Worm (Caenorhabditis elegans) whole organism, L2 larva: ENCODE results near the gene clp-9.

ENCODE experiments used
- Y55F3AM.14 ChIP-seq: fragments of 200-800 bp; sonication (Bioruptor generic); optimal IDR thresholded peaks from 2 replicates; lab custom pipeline; 2018; ENCODE audit warnings: mild to moderate bottlenecking, missing genetic modification characterization, missing compliant biosample characterization
- ZK546.5 ChIP-seq: sonication (generic microtip); optimal IDR thresholded peaks from 2 replicates; lab custom pipeline; 2017; ENCODE audit warnings: missing biosample characterization, missing genetic modification characterization
- alr-1 ChIP-seq: fragments of 150-350 bp; optimal IDR thresholded peaks from 2 replicates; lab custom pipeline; 2014; ENCODE audit warnings: missing biosample characterization, missing genetic modification characterization
- aly-2 ChIP-seq: fragments of 150-350 bp; optimal IDR thresholded peaks from 2 replicates; lab custom pipeline; 2014; ENCODE audit warnings: missing biosample characterization, missing genetic modification characterization
- ama-1 ChIP-seq: fragments of 150-350 bp; optimal IDR thresholded peaks from 2 replicates; lab custom pipeline; 2018; ENCODE audit warnings: inconsistent platforms
- blmp-1 ChIP-seq: sonication (generic microtip); optimal IDR thresholded peaks from 2 replicates; lab custom pipeline; 2017; ENCODE audit warnings: missing genetic modification characterization, mild to moderate bottlenecking, missing compliant biosample characterization, antibody characterized with exemption, moderate library complexity; ENCODE audit not compliant: insufficient read depth
- crh-2 ChIP-seq: sonication (generic microtip); optimal IDR thresholded peaks from 2 replicates; lab custom pipeline; 2017; ENCODE audit warnings: missing biosample characterization, missing genetic modification characterization
- dmd-4 ChIP-seq: sonication (generic microtip); optimal IDR thresholded peaks from 2 replicates; lab custom pipeline; 2017; ENCODE audit warnings: missing biosample characterization, missing genetic modification characterization
- egl-27 ChIP-seq: sonication (generic microtip); optimal IDR thresholded peaks from 3 replicates; lab custom pipeline; 2017; ENCODE audit warnings: missing biosample characterization, missing genetic modification reagents, missing genetic modification characterization
- elt-3 ChIP-seq: sonication (generic microtip); optimal IDR thresholded peaks from 2 replicates; lab custom pipeline; 2017; ENCODE audit warnings: missing biosample characterization, missing genetic modification characterization
- fos-1 ChIP-seq: fragments of 150-350 bp; optimal IDR thresholded peaks from 2 replicates; lab custom pipeline; 2014; ENCODE audit warnings: missing biosample characterization, missing genetic modification characterization
- gmeb-1 ChIP-seq: fragments of 150-350 bp; optimal IDR thresholded peaks from 2 replicates; lab custom pipeline; 2014; ENCODE audit warnings: missing biosample characterization, missing genetic modification characterization
- lin-13 ChIP-seq: fragments of 150-350 bp; optimal IDR thresholded peaks from 2 replicates; lab custom pipeline; 2014; ENCODE audit warnings: missing biosample characterization, missing genetic modification reagents, missing genetic modification characterization
- lin-39 ChIP-seq: fragments of 150-350 bp; optimal IDR thresholded peaks from 2 replicates; lab custom pipeline; 2014; ENCODE audit warnings: missing biosample characterization, missing genetic modification reagents, missing genetic modification characterization
- lsy-2 ChIP-seq, 2 experiments: fragments of 150-350 bp in 1 of 2; sonication (generic microtip) in 1 of 2; optimal IDR thresholded peaks; 2 replicates each; lab custom pipeline; 2014 to 2017; ENCODE audit warnings: missing biosample characterization in 2 of 2, missing genetic modification characterization in 2 of 2
- mab-5 ChIP-seq: fragments of 150-350 bp; optimal IDR thresholded peaks from 2 replicates; lab custom pipeline; 2014; ENCODE audit warnings: missing biosample characterization, missing genetic modification characterization
- mbf-1 ChIP-seq: sonication (generic microtip); optimal IDR thresholded peaks from 2 replicates; lab custom pipeline; 2017; ENCODE audit warnings: missing biosample characterization, missing genetic modification characterization
- mdl-1 ChIP-seq, 2 experiments: fragments of 150-350 bp in 1 of 2; sonication (generic microtip) in 1 of 2; optimal IDR thresholded peaks; 2 replicates each; lab custom pipeline; 2017; ENCODE audit warnings: missing biosample characterization in 2 of 2, missing genetic modification characterization in 2 of 2
- nhr-10 ChIP-seq: sonication (generic microtip); optimal IDR thresholded peaks from 2 replicates; lab custom pipeline; 2017; ENCODE audit warnings: missing biosample characterization, missing genetic modification characterization
- nhr-12 ChIP-seq: fragments of 150-350 bp; optimal IDR thresholded peaks from 2 replicates; lab custom pipeline; 2014; ENCODE audit warnings: missing biosample characterization, missing genetic modification characterization
- nhr-21 ChIP-seq: fragments of 150-350 bp; optimal IDR thresholded peaks from 2 replicates; lab custom pipeline; 2014; ENCODE audit warnings: missing biosample characterization, missing genetic modification characterization
- nhr-23 ChIP-seq: fragments of 150-350 bp; optimal IDR thresholded peaks from 2 replicates; lab custom pipeline; 2014; ENCODE audit warnings: missing biosample characterization, missing genetic modification reagents, missing genetic modification characterization
- nhr-237 ChIP-seq: fragments of 150-350 bp; optimal IDR thresholded peaks from 2 replicates; lab custom pipeline; 2014; ENCODE audit warnings: missing biosample characterization, missing genetic modification characterization
- nhr-6 ChIP-seq: fragments of 150-350 bp; optimal IDR thresholded peaks from 2 replicates; lab custom pipeline; 2014; ENCODE audit warnings: missing biosample characterization, missing genetic modification characterization
- nhr-77 ChIP-seq: fragments of 150-350 bp; optimal IDR thresholded peaks from 2 replicates; lab custom pipeline; 2014; ENCODE audit warnings: missing biosample characterization, missing genetic modification characterization
- peb-1 ChIP-seq: fragments of 150-350 bp; optimal IDR thresholded peaks from 2 replicates; lab custom pipeline; 2014; ENCODE audit warnings: missing biosample characterization, missing genetic modification characterization
- sma-3 ChIP-seq: sonication (generic microtip); optimal IDR thresholded peaks from 2 replicates; lab custom pipeline; 2016; ENCODE audit warnings: missing genetic modification reagents, missing genetic modification characterization, missing compliant biosample characterization
- sma-9 ChIP-seq, 2 experiments: fragments of 150-350 bp in 1 of 2; sonication (generic microtip) in 1 of 2; optimal IDR thresholded peaks; 2 replicates each; lab custom pipeline; 2014 to 2016; ENCODE audit warnings: missing genetic modification characterization in 2 of 2, mild to moderate bottlenecking in 1 of 2, missing biosample characterization in 1 of 2, missing compliant biosample characterization in 1 of 2, missing genetic modification reagents in 1 of 2, moderate library complexity in 1 of 2
- snpc-4 ChIP-seq: fragments of 150-350 bp; optimal IDR thresholded peaks from 2 replicates; lab custom pipeline; 2014; ENCODE audit warnings: missing biosample characterization, missing genetic modification characterization
- unc-39 ChIP-seq: fragments of 150-350 bp; optimal IDR thresholded peaks from 2 replicates; lab custom pipeline; 2014; ENCODE audit warnings: missing biosample characterization, missing genetic modification characterization
- unc-55 ChIP-seq: fragments of 150-350 bp; sonication (generic microtip); optimal IDR thresholded peaks from 3 replicates; lab custom pipeline; 2014; ENCODE audit warnings: missing biosample characterization, missing genetic modification reagents, missing genetic modification characterization
- unc-62 ChIP-seq: fragments of 150-350 bp; optimal IDR thresholded peaks from 2 replicates; lab custom pipeline; 2014; ENCODE audit warnings: missing biosample characterization, missing genetic modification reagents, missing genetic modification characterization
- zag-1 ChIP-seq: fragments of 150-350 bp; optimal IDR thresholded peaks from 2 replicates; lab custom pipeline; 2014; ENCODE audit warnings: missing biosample characterization, missing genetic modification characterization
- ztf-1 ChIP-seq: fragments of 200-800 bp; sonication (Bioruptor generic); conservative IDR thresholded peaks from 2 replicates; pipeline ENCODE4 v1.3.6; 2022; ENCODE audit warnings: missing genetic modification characterization, missing compliant biosample characterization
- ztf-11 ChIP-seq: sonication (generic microtip); optimal IDR thresholded peaks from 2 replicates; lab custom pipeline; 2017; ENCODE audit warnings: missing biosample characterization, missing genetic modification characterization
- ztf-4 ChIP-seq: fragments of 150-350 bp; optimal IDR thresholded peaks from 2 replicates; lab custom pipeline; 2014; ENCODE audit warnings: missing biosample characterization, missing genetic modification characterization

clp-9 gene

ce11 chrV:9921288-9921687, 35.5 kb upstream of the clp-9 start, which contains the start of gene ceh-75:
Gene ceh-75, plus strand, starts transcription at chrV:9921337.
- TF ChIP-seq elt-3 (tag; lab: Kevin White, UChicago) (no peak), unc-62 (GFP tag; lab: Kevin White, UChicago) (no peak), ama-1 (lab: Kevin White, UChicago) (no peak), nhr-23 (tag; lab: Kevin White, UChicago) (no peak), sma-3 (GFP tag; lab: Kevin White, UChicago) (no peak), sma-9 (GFP tag; optimal IDR thresholded peaks at IDR 0.05; lab: Kevin White, UChicago) (no peak), sma-9 (tag; optimal IDR thresholded peaks at IDR 0.05; lab: Kevin White, UChicago) (no peak), lsy-2 (tag; optimal IDR thresholded peaks at IDR 0.05; lab: Kevin White, UChicago) (no peak), lin-39 (tag; lab: Kevin White, UChicago) (no peak), blmp-1 (no peak), fos-1 (no peak), lin-13 (GFP tag; lab: Kevin White, UChicago) (no peak), egl-27 (tag; lab: Kevin White, UChicago) (no peak), nhr-12 (no peak), Y55F3AM.14 (GFP tag; lab: Kevin White, UChicago) (no peak), mbf-1 (tag; lab: Kevin White, UChicago) (no peak)

DNA sequence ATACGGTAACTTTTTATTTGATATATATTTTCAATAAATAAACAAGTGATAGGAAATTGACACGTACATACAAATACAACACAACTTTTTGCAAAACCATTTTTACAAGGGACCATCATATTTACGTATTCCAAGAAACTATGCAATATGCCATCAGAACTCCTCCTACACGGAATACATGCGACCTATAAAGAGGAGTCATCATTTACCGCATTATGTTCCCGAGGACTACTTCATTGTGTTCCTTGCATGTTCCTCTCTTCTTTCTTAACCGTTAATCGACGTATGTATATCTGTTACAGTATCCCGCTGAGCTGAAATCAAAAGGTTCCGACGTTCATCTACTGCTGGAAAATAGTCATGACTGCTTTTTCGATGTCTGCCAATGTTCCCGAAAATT, 32.6 kb upstream of the clp-9 start, which contains the start of gene C50H2.5:
C50H2.5 (plus strand) TSS at position 301 of the 400 bp plus-strand sequence.
- TF ChIP-seq mbf-1 (tag; lab: Kevin White, UChicago) (no peak), blmp-1 (no peak), nhr-12 (no peak), lsy-2 (tag; optimal IDR thresholded peaks at IDR 0.05; lab: Kevin White, UChicago) (no peak), snpc-4 (no peak), mdl-1 (tag; optimal IDR thresholded peaks at IDR 0.05; lab: Kevin White, UChicago) (no peak), ztf-11 (tag; lab: Kevin White, UChicago) (no peak), unc-62 (GFP tag; lab: Kevin White, UChicago) (no peak), ztf-4 (tag; lab: Kevin White, UChicago) (no peak), unc-55 (GFP tag; lab: Kevin White, UChicago) (no peak), nhr-77 (tag; lab: Kevin White, UChicago) (no peak), peb-1 (tag; lab: Kevin White, UChicago) (no peak), crh-2 (tag; lab: Kevin White, UChicago) (no peak), aly-2 (tag; lab: Kevin White, UChicago) (no peak), lin-13 (GFP tag; lab: Kevin White, UChicago) (no peak), sma-9 (GFP tag; optimal IDR thresholded peaks at IDR 0.05; lab: Kevin White, UChicago) (no peak), sma-9 (tag; optimal IDR thresholded peaks at IDR 0.05; lab: Kevin White, UChicago) (no peak), ama-1 (lab: Kevin White, UChicago) (no peak), ztf-1 (GFP tag; lab: Robert Waterston, UW) (no peak), nhr-21 (tag; lab: Kevin White, UChicago) (no peak)

ce11 chrV:9916665-9917064, 30.9 kb upstream of the clp-9 start, which contains the start of gene C50H2.4:
Gene C50H2.4, plus strand, starts transcription at chrV:9916965.
- TF ChIP-seq nhr-10 (tag; lab: Kevin White, UChicago) (no peak), ztf-11 (tag; lab: Kevin White, UChicago) (no peak), gmeb-1 (tag; lab: Kevin White, UChicago) (no peak), ZK546.5 (no peak), alr-1 (tag; lab: Kevin White, UChicago) (no peak), egl-27 (tag; lab: Kevin White, UChicago) (no peak), lin-39 (tag; lab: Kevin White, UChicago) (no peak), dmd-4 (tag; lab: Kevin White, UChicago) (no peak), mab-5 (no peak), aly-2 (tag; lab: Kevin White, UChicago) (no peak), mdl-1 (tag; optimal IDR thresholded peaks at IDR 0.05; lab: Kevin White, UChicago) (no peak), nhr-6 (tag; lab: Kevin White, UChicago) (no peak), unc-39 (tag; lab: Kevin White, UChicago) (no peak), nhr-23 (tag; lab: Kevin White, UChicago) (no peak), zag-1 (tag; lab: Kevin White, UChicago) (no peak)
- TF ChIP-seq, all 48 proteins: peak for 0

DNA sequence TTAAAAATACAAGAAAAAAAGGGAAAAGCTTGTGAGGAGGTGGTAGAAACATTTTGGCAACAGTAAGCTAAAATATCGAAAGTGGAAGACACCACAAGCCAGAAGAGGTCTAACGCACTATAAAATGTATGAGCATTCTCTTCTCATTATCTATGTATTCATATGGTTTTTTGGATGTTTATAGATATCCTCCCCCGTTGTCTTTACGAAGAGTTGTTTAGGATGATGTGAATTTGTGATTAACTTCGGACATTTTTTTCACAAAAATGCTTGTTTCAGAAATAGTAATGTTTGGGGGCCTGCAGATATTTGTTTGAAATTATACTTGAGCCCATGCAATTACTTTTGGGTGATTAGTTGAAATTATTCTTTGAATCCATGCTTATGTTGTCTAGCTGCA, 29.3 kb upstream of the clp-9 start, which contains the start of gene mec-9:
mec-9 (minus strand) TSS at position 101 of the 400 bp plus-strand sequence.
- TF ChIP-seq nhr-237 (tag; lab: Kevin White, UChicago) = no peak
- peak; percentile 73 for TF ChIP-seq unc-55 (GFP tag; lab: Kevin White, UChicago)
